Fruit fly (Drosophila melanogaster): ENCODE data around the gene CG14628.

Gene CG14628

DNA sequence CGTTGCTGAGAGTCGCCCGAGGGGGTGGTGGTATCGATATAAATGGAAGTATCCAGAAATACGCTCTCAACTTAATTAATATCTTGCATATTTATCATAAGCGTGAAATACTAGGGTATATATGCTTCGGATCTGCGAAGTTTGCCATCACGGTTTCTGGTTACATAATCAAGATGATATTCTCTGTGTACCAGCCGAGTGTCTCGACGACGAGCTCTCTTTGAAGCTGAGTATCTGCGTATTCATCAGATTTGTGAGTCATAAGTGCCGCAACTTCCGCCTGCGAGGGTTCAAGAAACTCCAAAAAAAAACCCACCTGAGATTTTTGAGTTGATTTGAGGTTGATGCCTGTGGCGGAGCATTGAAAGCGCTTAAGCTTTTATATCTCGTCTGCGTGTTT is 37.9 kb upstream of the CG14628 start:
- TF ChIP-seq CG1621 (tag; optimal IDR thresholded peaks at IDR 0.05) (no peak), svp (GFP tag) (peak; percentile 7), CG31627 (GFP tag; optimal IDR thresholded peaks at IDR 0.05) (no peak), CG15336 (GFP tag; IDR thresholded peaks at IDR 0.05) (no peak), pdm3 (GFP tag; optimal IDR thresholded peaks at IDR 0.05) (no peak), salr (GFP tag; optimal IDR thresholded peaks at IDR 0.05) (no peak), esn (GFP tag; optimal IDR thresholded peaks at IDR 0.05) (no peak), Hr39 (GFP tag; optimal IDR thresholded peaks at IDR 0.05) (peak; percentile 32), CG8119 (GFP tag; IDR thresholded peaks at IDR 0.05) (no peak), vri (GFP tag; optimal IDR thresholded peaks at IDR 0.05) (peak; percentile 13), fd85E (GFP tag; optimal IDR thresholded peaks at IDR 0.05) (no peak), CG10669 (GFP tag; optimal IDR thresholded peaks at IDR 0.05) (no peak), CG8319 (GFP tag; optimal IDR thresholded peaks at IDR 0.05) (no peak), Sox14 (GFP tag; optimal IDR thresholded peaks at IDR 0.05) (no peak), topi (GFP tag; optimal IDR thresholded peaks at IDR 0.05) (no peak), Eip93F (GFP tag; optimal IDR thresholded peaks at IDR 0.05) (no peak), dac (GFP tag; optimal IDR thresholded peaks at IDR 0.05) (no peak), CG11294 (GFP tag; IDR thresholded peaks at IDR 0.05) (no peak), eg (GFP tag; IDR thresholded peaks at IDR 0.05) (no peak), spab (GFP tag; optimal IDR thresholded peaks at IDR 0.05) (no peak), cyc (GFP tag; optimal IDR thresholded peaks at IDR 0.05) (no peak), acj6 (GFP tag; optimal IDR thresholded peaks at IDR 0.05) (no peak), CG34406 (GFP tag; optimal IDR thresholded peaks at IDR 0.05) (no peak), Ets21C (GFP tag; optimal IDR thresholded peaks at IDR 0.05) (no peak), Eip78C (GFP tag) (peak; percentile 6), CG6163 (GFP tag; IDR thresholded peaks at IDR 0.05) (no peak), CG11902 (GFP tag; optimal IDR thresholded peaks at IDR 0.05) (no peak), CG4318 (GFP tag; optimal IDR thresholded peaks at IDR 0.05) (no peak), CG8632 (GFP tag; optimal IDR thresholded peaks at IDR 0.05) (no peak), Hr38 (GFP tag; optimal IDR thresholded peaks at IDR 0.05) (no peak), Smox (GFP tag; optimal IDR thresholded peaks at IDR 0.05) (no peak)

dm6 chrX:1109302-1109701 is 36.1 kb upstream of the CG14628 start:
- TF ChIP-seq pdm3 (GFP tag; optimal IDR thresholded peaks at IDR 0.05) (no peak), Sox14 (GFP tag; optimal IDR thresholded peaks at IDR 0.05) (no peak), CG11294 (GFP tag; IDR thresholded peaks at IDR 0.05) (no peak), CG11902 (GFP tag; optimal IDR thresholded peaks at IDR 0.05) (no peak), Eip75B (GFP tag; optimal IDR thresholded peaks at IDR 0.05) (no peak), dac (GFP tag; optimal IDR thresholded peaks at IDR 0.05) (no peak), CG11762 (GFP tag; optimal IDR thresholded peaks at IDR 0.05; ENCODE audit: insufficient read depth) (no peak)

DNA sequence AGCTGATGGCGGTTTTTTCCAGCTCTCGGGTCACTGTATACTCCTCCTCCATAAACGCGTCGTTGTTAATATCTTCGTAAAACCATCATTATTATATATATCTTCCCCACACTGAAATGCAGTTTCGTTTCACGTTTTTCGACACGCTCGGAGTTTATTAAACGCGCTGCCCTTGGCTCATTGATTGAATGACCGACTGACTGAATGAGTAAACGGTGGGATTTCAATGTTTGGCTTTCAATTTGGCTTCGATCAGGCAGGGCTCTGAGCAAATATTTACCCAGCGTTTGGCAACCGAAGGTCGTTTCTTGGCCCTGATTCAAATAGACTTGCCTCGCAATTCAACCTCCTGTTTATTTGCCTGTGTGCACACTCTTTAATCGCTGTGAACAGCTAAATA is 35.3 kb upstream of the CG14628 start:
- TF ChIP-seq esn (GFP tag; optimal IDR thresholded peaks at IDR 0.05) (no peak), fkh (GFP tag; optimal IDR thresholded peaks at IDR 0.05) (peak; percentile 7), CG6792 (GFP tag; optimal IDR thresholded peaks at IDR 0.05) (no peak), CG10631 (GFP tag; optimal IDR thresholded peaks at IDR 0.05) (no peak)

DNA sequence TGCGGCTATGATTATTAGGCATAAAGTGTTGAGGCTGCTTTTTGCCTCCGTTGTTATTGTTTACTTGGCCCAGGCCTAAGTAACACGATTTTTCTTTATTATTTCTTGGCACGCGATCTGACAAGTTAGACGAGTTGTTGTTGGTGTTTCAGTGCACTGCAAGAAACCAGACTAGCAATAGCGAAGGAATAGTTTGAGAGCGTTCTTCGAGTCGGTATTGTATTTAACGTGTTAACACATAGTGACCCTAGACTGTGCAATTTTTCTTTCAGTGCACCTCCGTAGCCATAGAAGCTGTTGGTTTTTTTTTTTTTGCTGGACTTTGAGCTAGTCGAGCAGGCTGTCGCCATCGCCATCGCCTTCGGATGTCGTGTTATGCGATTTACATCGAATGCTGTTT is 26.3 kb upstream of the CG14628 start:
- TF ChIP-seq achi (GFP tag; optimal IDR thresholded peaks at IDR 0.05), result peak; percentile 52
- TF ChIP-seq Gug (GFP tag; IDR thresholded peaks at IDR 0.05), result peak; percentile 70
- no peak for TF ChIP-seq spab (GFP tag; optimal IDR thresholded peaks at IDR 0.05)
- TF ChIP-seq dsx (GFP tag; optimal IDR thresholded peaks at IDR 0.05; ENCODE audit: poor library complexity, severe bottlenecking), result no peak
- TF ChIP-seq CG34406 (GFP tag; optimal IDR thresholded peaks at IDR 0.05), result no peak
- no peak for TF ChIP-seq Ets21C (GFP tag; optimal IDR thresholded peaks at IDR 0.05)
- no peak for TF ChIP-seq CG8632 (GFP tag; optimal IDR thresholded peaks at IDR 0.05)
- no peak for TF ChIP-seq CG11902 (GFP tag; optimal IDR thresholded peaks at IDR 0.05)
- no peak for TF ChIP-seq CG3032 (tag; optimal IDR thresholded peaks at IDR 0.05)
- peak; percentile 83 for TF ChIP-seq dac (GFP tag; optimal IDR thresholded peaks at IDR 0.05)
- peak; percentile 72 for TF ChIP-seq CG4318 (GFP tag; optimal IDR thresholded peaks at IDR 0.05)
- TF ChIP-seq lz (GFP tag; optimal IDR thresholded peaks at IDR 0.05), result no peak
- TF ChIP-seq pdm3 (GFP tag; optimal IDR thresholded peaks at IDR 0.05), result peak; percentile 36
- TF ChIP-seq CG6808 (GFP tag; optimal IDR thresholded peaks at IDR 0.05), result no peak
- TF ChIP-seq CG11762 (GFP tag; optimal IDR thresholded peaks at IDR 0.05; ENCODE audit: insufficient read depth), result peak; percentile 6
- TF ChIP-seq fd59A (GFP tag; optimal IDR thresholded peaks at IDR 0.05), result no peak
- TF ChIP-seq CG16779 (tag; optimal IDR thresholded peaks at IDR 0.05), result peak; percentile 38
- peak; percentile 81 for TF ChIP-seq Hr4 (GFP tag; optimal IDR thresholded peaks at IDR 0.05)
- TF ChIP-seq OdsH (GFP tag; optimal IDR thresholded peaks at IDR 0.05), result peak; percentile 57
- peak; percentile 37 for TF ChIP-seq CG10631 (GFP tag; optimal IDR thresholded peaks at IDR 0.05)
- no peak for TF ChIP-seq Sox102F (GFP tag; optimal IDR thresholded peaks at IDR 0.05)

All from whole organism, prepupa.